Fruit fly (Drosophila melanogaster): ENCODE data around the gene CG11068.
A peak's percentile ranks its signal among the peaks of the same experiment; 100 is the strongest.

DNA sequence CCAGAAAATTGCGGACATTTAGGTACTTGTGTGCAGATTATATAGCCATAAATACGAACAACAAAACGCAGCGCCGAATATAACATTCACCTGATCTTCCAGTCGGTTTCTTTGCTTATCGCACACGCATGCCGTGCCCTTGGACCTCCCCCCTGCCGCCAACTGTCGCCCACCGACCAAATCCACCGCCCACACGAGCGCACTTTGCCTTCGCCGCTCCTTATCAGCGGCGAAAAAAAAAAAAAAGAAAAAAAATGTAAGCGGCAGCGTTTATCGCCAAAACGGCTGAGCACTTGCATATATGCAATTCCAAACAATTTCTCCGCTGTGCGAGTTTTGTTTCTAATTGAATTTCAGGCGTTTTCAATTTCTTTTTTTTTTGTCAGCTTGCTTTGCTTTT lies 23.6 kb upstream of the CG11068 start:
- TF ChIP-seq Sp1 (GFP tag; optimal IDR thresholded peaks at IDR 0.05) (no peak), CG32264 (GFP tag; optimal IDR thresholded peaks at IDR 0.05) (no peak), Rel (GFP tag; optimal IDR thresholded peaks at IDR 0.05) (peak; percentile 23), Rel (tag; optimal IDR thresholded peaks at IDR 0.05) (peak; percentile 14), psq (GFP tag; optimal IDR thresholded peaks at IDR 0.05) (no peak), dsf (GFP tag; optimal IDR thresholded peaks at IDR 0.05; ENCODE audit: borderline replicate concordance) (no peak), woc (GFP tag; optimal IDR thresholded peaks at IDR 0.05) (no peak), usp (GFP tag; optimal IDR thresholded peaks at IDR 0.05) (no peak), Dfd (GFP tag; optimal IDR thresholded peaks at IDR 0.05) (no peak)
